Worm (Caenorhabditis elegans): Measurements from ENCODE around the gene trpl-2.

DNA sequence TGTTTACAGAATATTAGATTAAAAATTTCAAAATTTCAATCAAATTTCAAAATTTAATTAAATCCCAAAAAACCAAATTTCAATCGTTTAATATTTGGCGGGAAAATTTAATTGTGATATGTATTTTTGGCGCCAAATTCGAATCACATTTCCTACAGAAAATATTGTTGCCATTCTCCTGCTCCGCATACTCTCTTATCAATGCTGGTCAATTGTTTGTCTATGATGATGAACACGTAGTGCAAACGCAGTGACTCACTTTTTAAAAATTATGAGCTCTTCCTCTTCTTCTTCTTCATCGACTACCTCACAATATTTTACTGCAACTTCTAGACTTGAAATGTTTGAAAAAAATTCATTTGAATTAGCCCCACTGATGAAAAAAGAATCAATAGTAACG, at the start of gene trpl-2:
- TF ChIP-seq ztf-11 (tag; optimal IDR thresholded peaks at IDR 0.05) (no peak), nhr-76 (tag; optimal IDR thresholded peaks at IDR 0.05) (no peak), sptf-1 (tag; optimal IDR thresholded peaks at IDR 0.05) (no peak), unc-39 (tag; optimal IDR thresholded peaks at IDR 0.05) (no peak), elt-1 (tag; optimal IDR thresholded peaks at IDR 0.05; ENCODE audit: borderline replicate concordance, insufficient read depth) (no peak), lin-13 (tag; optimal IDR thresholded peaks at IDR 0.05) (no peak), ces-1 (GFP tag; optimal IDR thresholded peaks at IDR 0.05) (no peak), bed-3 (GFP tag; optimal IDR thresholded peaks at IDR 0.05) (no peak), pha-4 (tag; optimal IDR thresholded peaks at IDR 0.05) (no peak), unc-62 (GFP tag; optimal IDR thresholded peaks at IDR 0.05) (no peak)
